Fruit fly (Drosophila melanogaster) whole organism, embryonic: ENCODE results near the gene NdufA3.

Source experiments
- Ada2b ChIP-seq: fragments of 200-800 bp; sonication (Bioruptor generic); IDR thresholded peaks from 2 replicates; pipeline ENCODE4 v1.3.6; 2022; ENCODE audit warnings: missing biosample characterization, missing genetic modification characterization
- Atf6 ChIP-seq: fragments of 200-800 bp; sonication (Bioruptor generic); IDR thresholded peaks from 2 replicates; pipeline ENCODE4 v1.3.6; 2022; ENCODE audit warnings: missing biosample characterization, missing genetic modification characterization
- B-H2 ChIP-seq: fragments of 200-800 bp; sonication (Bioruptor generic); optimal IDR thresholded peaks from 2 replicates; lab custom pipeline; 2018; ENCODE audit warnings: missing biosample characterization, mild to moderate bottlenecking, missing genetic modification characterization
- Bdp1 ChIP-seq: fragments of 200-800 bp; sonication (Bioruptor generic); optimal IDR thresholded peaks from 3 replicates; lab custom pipeline; 2016; ENCODE audit warnings: missing biosample characterization, missing genetic modification characterization
- Blimp-1 ChIP-seq: fragments of 200-800 bp; sonication (Bioruptor generic); optimal IDR thresholded peaks from 3 replicates; lab custom pipeline; 2018; ENCODE audit warnings: missing biosample characterization, missing genetic modification characterization, mild to moderate bottlenecking, moderate library complexity, missing genetic modification reagents
- CG10431 ChIP-seq: fragments of 200-800 bp; sonication (Bioruptor generic); optimal IDR thresholded peaks from 3 replicates; lab custom pipeline; 2018; ENCODE audit warnings: missing biosample characterization, mild to moderate bottlenecking, missing genetic modification characterization
- CG13287 ChIP-seq: fragments of 200-800 bp; sonication (Bioruptor generic); IDR thresholded peaks from 2 replicates; pipeline ENCODE4 v1.3.6; 2022; ENCODE audit warnings: missing biosample characterization, missing genetic modification characterization; ENCODE audit not compliant: partially characterized antibody
- CG15479 ChIP-seq: fragments of 200-800 bp; sonication (Bioruptor generic); optimal IDR thresholded peaks from 3 replicates; lab custom pipeline; 2019; ENCODE audit warnings: missing biosample characterization, mild to moderate bottlenecking, missing genetic modification characterization, moderate library complexity
- CG1832 ChIP-seq: fragments of 200-800 bp; sonication (Bioruptor generic); optimal IDR thresholded peaks from 2 replicates; lab custom pipeline; 2017; ENCODE audit warnings: missing biosample characterization, mild to moderate bottlenecking, missing genetic modification characterization, inconsistent platforms
- CG2199 ChIP-seq: fragments of 200-800 bp; sonication (Bioruptor generic); IDR thresholded peaks from 3 replicates; pipeline ENCODE4 v1.3.6; 2022; ENCODE audit warnings: missing biosample characterization, missing genetic modification characterization
- CG34422 ChIP-seq: fragments of 200-800 bp; sonication (Bioruptor generic); IDR thresholded peaks from 3 replicates; pipeline ENCODE4 v1.3.6; 2022; ENCODE audit warnings: missing biosample characterization, missing genetic modification characterization
- CG4328 ChIP-seq: fragments of 200-800 bp; sonication (Bioruptor generic); optimal IDR thresholded peaks from 3 replicates; lab custom pipeline; 2017; ENCODE audit warnings: missing biosample characterization, missing genetic modification reagents, missing genetic modification characterization
- CG5180 ChIP-seq: fragments of 200-800 bp; sonication (Bioruptor generic); optimal IDR thresholded peaks from 3 replicates; lab custom pipeline; 2017; ENCODE audit warnings: missing biosample characterization, missing genetic modification characterization, mild to moderate bottlenecking, moderate library complexity, missing genetic modification reagents
- CG5245 ChIP-seq: fragments of 200-800 bp; sonication (Bioruptor generic); optimal IDR thresholded peaks from 3 replicates; lab custom pipeline; 2016; ENCODE audit warnings: missing biosample characterization, missing genetic modification characterization
- CG7556 ChIP-seq: fragments of 200-800 bp; sonication (Bioruptor generic); optimal IDR thresholded peaks from 2 replicates; lab custom pipeline; 2017; ENCODE audit warnings: missing biosample characterization, mild to moderate bottlenecking, missing genetic modification characterization
- CG8281 ChIP-seq: fragments of 200-800 bp; sonication (Bioruptor generic); optimal IDR thresholded peaks from 2 replicates; lab custom pipeline; 2018; ENCODE audit warnings: missing biosample characterization, mild to moderate bottlenecking, missing genetic modification characterization, moderate library complexity
- CoRest ChIP-seq: fragments of 200-800 bp; sonication (Bioruptor generic); optimal IDR thresholded peaks from 3 replicates; lab custom pipeline; 2018; ENCODE audit warnings: missing biosample characterization, mild to moderate bottlenecking, missing genetic modification characterization, moderate library complexity
- Dp ChIP-seq: fragments of 200-800 bp; sonication (Bioruptor generic); optimal IDR thresholded peaks from 2 replicates; lab custom pipeline; 2018; ENCODE audit warnings: missing biosample characterization, mild to moderate bottlenecking, missing genetic modification characterization, moderate library complexity
- Fer2 ChIP-seq: fragments of 200-800 bp; sonication (Bioruptor generic); optimal IDR thresholded peaks from 2 replicates; lab custom pipeline; 2018; ENCODE audit warnings: missing biosample characterization, mild to moderate bottlenecking, missing genetic modification characterization, moderate library complexity
- MESR4 ChIP-seq: fragments of 200-800 bp; sonication (Bioruptor generic); optimal IDR thresholded peaks from 2 replicates; lab custom pipeline; 2018; ENCODE audit warnings: missing biosample characterization, mild to moderate bottlenecking, missing genetic modification characterization, moderate library complexity
- Med ChIP-seq: fragments of 200-800 bp; sonication (Bioruptor generic); peaks from one replicate; lab custom pipeline; 2016; ENCODE audit warnings: missing biosample characterization, missing genetic modification characterization, mild to moderate bottlenecking, inconsistent platforms, moderate library complexity
- Pdp1 ChIP-seq, 2 experiments: fragments of 200-800 bp; sonication (Bioruptor generic); optimal IDR thresholded peaks; 3 replicates each; lab custom pipeline; 2016; ENCODE audit warnings: missing biosample characterization in 2 of 2, missing genetic modification characterization in 2 of 2, mild to moderate bottlenecking in 1 of 2, moderate library complexity in 1 of 2
- Stat92E ChIP-seq, 3 experiments: fragments of >200 bp in 2 of 3; fragments of 200-800 bp in 1 of 3; sonication (Bioruptor generic) in 1 of 3; optimal IDR thresholded peaks; 2 replicates each; lab custom pipeline; 2017 to 2019; ENCODE audit warnings: missing biosample characterization in 3 of 3, missing genetic modification characterization in 3 of 3, mild to moderate bottlenecking in 1 of 3, moderate library complexity in 1 of 3
- Taf1 ChIP-seq: fragments of 200-800 bp; sonication (Bioruptor generic); IDR thresholded peaks from 2 replicates; pipeline ENCODE4 v1.3.6; 2022; ENCODE audit warnings: missing biosample characterization, missing genetic modification characterization
- abd-A ChIP-seq: fragments of 200-800 bp; sonication (Bioruptor generic); optimal IDR thresholded peaks from 3 replicates; lab custom pipeline; 2019; ENCODE audit warnings: missing biosample characterization, mild to moderate bottlenecking, missing genetic modification characterization, moderate library complexity
- cad ChIP-seq: fragments of >200 bp; optimal IDR thresholded peaks from 2 replicates; lab custom pipeline; 2017; ENCODE audit warnings: missing biosample characterization, missing genetic modification characterization
- cg ChIP-seq: fragments of 200-800 bp; sonication (Bioruptor generic); optimal IDR thresholded peaks from 3 replicates; lab custom pipeline; 2019; ENCODE audit warnings: missing biosample characterization, mild to moderate bottlenecking, missing genetic modification characterization, moderate library complexity
- eve ChIP-seq, 2 experiments: fragments of >200 bp; optimal IDR thresholded peaks; 2 replicates each; lab custom pipeline; 2017; ENCODE audit warnings: missing biosample characterization in 2 of 2, missing genetic modification characterization in 2 of 2
- gce ChIP-seq: fragments of 200-800 bp; sonication (Bioruptor generic); IDR thresholded peaks from 3 replicates; pipeline ENCODE4 v1.3.6; 2022; ENCODE audit warnings: missing biosample characterization, missing genetic modification characterization
- grau ChIP-seq: fragments of 200-800 bp; optimal IDR thresholded peaks from 3 replicates; lab custom pipeline; 2019; ENCODE audit warnings: missing biosample characterization, mild to moderate bottlenecking, missing genetic modification characterization, moderate library complexity
- gsb-n ChIP-seq: fragments of 200-800 bp; sonication (Bioruptor generic); optimal IDR thresholded peaks from 3 replicates; lab custom pipeline; 2018; ENCODE audit warnings: missing biosample characterization, mild to moderate bottlenecking, missing genetic modification characterization
- kni ChIP-seq: fragments of 200-800 bp; sonication (Bioruptor generic); optimal IDR thresholded peaks from 3 replicates; lab custom pipeline; 2017; ENCODE audit warnings: mild to moderate bottlenecking, missing biosample characterization, missing genetic modification reagents, missing genetic modification characterization
- lmd ChIP-seq: fragments of 200-800 bp; sonication (Bioruptor generic); IDR thresholded peaks from 2 replicates; pipeline ENCODE4 v1.3.6; 2022; ENCODE audit warnings: missing biosample characterization, missing genetic modification characterization
- lola ChIP-seq, 3 experiments: fragments of >200 bp in 2 of 3; fragments of 200-800 bp in 1 of 3; sonication (Bioruptor generic) in 1 of 3; optimal IDR thresholded peaks; 2 replicates each; lab custom pipeline; 2017 to 2019; ENCODE audit warnings: missing biosample characterization in 3 of 3, missing genetic modification characterization in 3 of 3, mild to moderate bottlenecking in 1 of 3, moderate library complexity in 1 of 3
- pros ChIP-seq: fragments of 200-800 bp; sonication (Bioruptor generic); optimal IDR thresholded peaks from 3 replicates; lab custom pipeline; 2019; ENCODE audit warnings: missing biosample characterization, mild to moderate bottlenecking, missing genetic modification characterization, moderate library complexity
- pum ChIP-seq: fragments of 200-800 bp; sonication (Bioruptor generic); optimal IDR thresholded peaks from 2 replicates; lab custom pipeline; 2016; ENCODE audit warnings: missing biosample characterization, missing genetic modification characterization
- ranshi ChIP-seq: fragments of 200-800 bp; sonication (Bioruptor generic); IDR thresholded peaks from 2 replicates; pipeline ENCODE4 v1.3.6; 2022; ENCODE audit warnings: missing biosample characterization, missing genetic modification characterization
- row ChIP-seq: fragments of 200-800 bp; sonication (Bioruptor generic); IDR thresholded peaks from 3 replicates; pipeline ENCODE4 v1.3.6; 2022; ENCODE audit warnings: missing biosample characterization, missing genetic modification characterization
- sens ChIP-seq: fragments of 200-800 bp; sonication (Bioruptor generic); peaks from one replicate; lab custom pipeline; 2016; ENCODE audit warnings: missing biosample characterization, missing genetic modification characterization
- sr ChIP-seq: fragments of 200-800 bp; sonication (Bioruptor generic); IDR thresholded peaks from 3 replicates; pipeline ENCODE4 v1.3.6; 2022; ENCODE audit warnings: missing biosample characterization, missing genetic modification characterization
- tll ChIP-seq, 2 experiments: fragments of 200-800 bp in 1 of 2; fragments of >200 bp in 1 of 2; sonication (Bioruptor generic) in 1 of 2; optimal IDR thresholded peaks; 2 replicates each; lab custom pipeline; 2017 to 2019; ENCODE audit warnings: missing biosample characterization in 2 of 2, missing genetic modification characterization in 2 of 2, mild to moderate bottlenecking in 1 of 2, moderate library complexity in 1 of 2
- twi ChIP-seq: fragments of 200-800 bp; optimal IDR thresholded peaks from 2 replicates; lab custom pipeline; 2019; ENCODE audit warnings: missing biosample characterization, mild to moderate bottlenecking, missing genetic modification characterization, moderate library complexity
- vnd ChIP-seq: fragments of 200-800 bp; sonication (Bioruptor generic); IDR thresholded peaks from 3 replicates; pipeline ENCODE4 v1.3.6; 2022; ENCODE audit warnings: missing biosample characterization, missing genetic modification characterization; ENCODE audit not compliant: partially characterized antibody
- zen ChIP-seq: fragments of 200-800 bp; sonication (Bioruptor generic); optimal IDR thresholded peaks from 3 replicates; lab custom pipeline; 2018; ENCODE audit warnings: missing biosample characterization, mild to moderate bottlenecking, missing genetic modification characterization, moderate library complexity
- zf30C ChIP-seq: fragments of 200-800 bp; sonication (Bioruptor generic); optimal IDR thresholded peaks from 3 replicates; lab custom pipeline; 2018; ENCODE audit warnings: missing biosample characterization, mild to moderate bottlenecking, missing genetic modification characterization

NdufA3 gene

DNA sequence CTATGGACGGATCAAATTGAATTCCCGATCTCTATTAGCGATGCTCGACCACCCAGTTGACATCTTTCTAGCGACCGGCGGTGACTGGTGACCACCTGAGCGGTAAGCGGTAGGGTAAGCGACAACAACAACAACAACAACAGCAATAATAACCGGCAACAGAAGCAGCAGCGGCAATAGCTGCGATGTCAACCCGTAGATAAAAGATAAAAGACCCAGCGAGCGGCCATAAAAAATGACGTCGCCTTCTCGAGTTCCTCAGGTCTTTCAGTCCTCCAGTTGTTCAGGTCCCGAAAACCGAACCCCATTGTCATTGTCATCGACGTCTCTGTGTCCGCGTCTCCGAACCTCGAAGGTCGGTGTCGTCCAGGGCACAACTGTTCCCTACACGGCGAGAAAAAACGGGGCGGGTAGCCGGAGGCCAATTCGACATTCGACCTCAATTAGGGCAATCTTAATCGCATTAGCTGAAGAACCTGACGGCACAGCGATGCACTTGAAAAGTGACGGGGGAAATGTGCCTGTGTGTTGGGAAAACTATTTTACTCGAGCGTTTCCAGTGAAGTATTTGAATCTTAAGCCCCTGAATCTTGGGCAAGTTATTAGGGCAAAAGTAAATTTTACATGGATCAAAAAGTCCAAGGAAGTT lies 27.1 kb downstream of the NdufA3 start (continued):
- no peak for TF ChIP-seq Ada2b (GFP tag; lab: Robert Waterston, UW)
- peak; percentile 43 for TF ChIP-seq sens (GFP tag; lab: Kevin White, UChicago)
- TF ChIP-seq kni (GFP tag; lab: Kevin White, UChicago) = peak; percentile 82

DNA sequence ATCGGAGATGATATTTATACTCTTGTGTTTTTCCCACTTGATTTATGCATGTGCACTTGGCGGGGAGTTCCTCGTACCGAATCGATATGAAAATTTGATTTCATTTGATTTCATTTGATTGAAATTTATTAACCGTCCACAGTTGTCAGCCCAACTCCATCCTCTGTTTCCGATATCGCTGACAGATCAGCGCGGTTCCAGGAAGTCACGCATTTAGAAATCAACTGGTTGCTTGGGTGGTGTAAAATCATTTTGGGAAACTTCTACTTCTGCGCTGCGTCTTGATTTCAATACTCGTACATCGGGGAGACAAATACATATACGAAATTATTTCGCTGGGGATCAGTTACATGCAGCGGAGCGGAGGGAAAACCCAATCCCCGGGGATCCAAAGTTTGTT lies 28.3 kb downstream of the NdufA3 start:
- TF ChIP-seq Stat92E (GFP tag; optimal IDR thresholded peaks at IDR 0.05; lab: Kevin White, UChicago) (peak in 1 of 3 experiments; percentile 91), cg (GFP tag; lab: Kevin White, UChicago) (peak; percentile 2), CG10431 (GFP tag; lab: Kevin White, UChicago) (no peak)
- TF ChIP-seq, all 482 proteins: peak for 2

DNA sequence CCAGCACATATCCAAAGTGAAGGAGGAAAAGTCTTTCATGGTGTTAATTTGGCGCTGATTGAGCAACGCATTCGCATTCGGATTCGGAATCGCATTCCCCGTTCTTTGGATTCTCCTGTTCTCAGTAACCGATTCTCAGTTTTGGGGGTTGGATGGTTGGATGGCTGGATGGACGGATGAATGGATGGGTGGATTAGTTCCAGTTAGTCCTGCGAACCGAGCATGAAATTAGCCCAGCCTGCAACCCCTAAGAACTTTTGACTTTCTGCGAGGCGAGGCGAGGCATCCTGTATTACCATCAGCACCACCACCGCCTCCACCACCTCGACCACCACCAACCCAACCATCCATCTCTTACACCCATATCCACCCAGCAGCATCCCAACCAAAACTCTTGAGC lies 29.6 kb downstream of the NdufA3 start:
- TF ChIP-seq CG5245 = no peak
- TF ChIP-seq Atf6 = no peak
- peak; percentile 11 for TF ChIP-seq abd-A
- no peak for TF ChIP-seq CG1832
- peak; percentile 91 for TF ChIP-seq pros (GFP tag; lab: Kevin White, UChicago)
- no peak for TF ChIP-seq ranshi (GFP tag; lab: Robert Waterston, UW)
- TF ChIP-seq CG5180 = peak; percentile 53
- no peak for TF ChIP-seq vnd (GFP tag; lab: Robert Waterston, UW)
- TF ChIP-seq Blimp-1 = no peak
- peak; percentile 11 for TF ChIP-seq kni (GFP tag; lab: Kevin White, UChicago)
- no peak for TF ChIP-seq Taf1 (GFP tag; lab: Robert Waterston, UW)
- TF ChIP-seq lola (GFP tag; optimal IDR thresholded peaks at IDR 0.05; lab: Kevin White, UChicago) = no peak
- no peak for TF ChIP-seq grau (tag; lab: Kevin White, UChicago)
- no peak for TF ChIP-seq sr (GFP tag; lab: Robert Waterston, UW)
- peak; percentile 78 for TF ChIP-seq gsb-n
- peak; percentile 14 for TF ChIP-seq Med (GFP tag; lab: Kevin White, UChicago)
- TF ChIP-seq Pdp1 (GFP tag; optimal IDR thresholded peaks at IDR 0.05; lab: Kevin White, UChicago) = no peak
- no peak for TF ChIP-seq CG4328
- no peak for TF ChIP-seq CoRest (tag; lab: Kevin White, UChicago)
- TF ChIP-seq CG34422 (GFP tag; lab: Robert Waterston, UW) = no peak
- peak; percentile 85 for TF ChIP-seq CG8281 (tag; lab: Kevin White, UChicago)

DNA sequence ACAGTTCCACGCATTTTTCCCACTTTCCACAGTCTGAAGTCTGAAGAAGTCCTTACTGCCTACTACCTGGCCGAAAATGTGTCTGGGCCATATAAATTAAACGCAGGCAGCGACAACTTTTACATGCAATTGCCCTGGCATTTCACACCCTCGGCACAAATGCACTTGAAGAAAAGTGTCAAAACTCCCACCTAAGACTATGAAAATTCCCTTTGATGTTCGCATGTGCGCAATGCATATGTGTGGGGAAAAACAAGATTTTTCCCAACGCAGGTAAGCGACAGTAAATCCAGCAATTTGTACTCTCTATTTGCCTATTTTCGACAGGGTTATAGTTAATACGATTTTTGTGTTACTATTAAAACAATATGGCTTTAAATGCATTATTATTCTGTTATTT lies 30.4 kb downstream of the NdufA3 start:
- TF ChIP-seq CG13287 (GFP tag; lab: Robert Waterston, UW) = no peak
- no peak for TF ChIP-seq gce (GFP tag; lab: Robert Waterston, UW)
- TF ChIP-seq CG2199 (GFP tag; lab: Robert Waterston, UW) = 0 out of 3 replicates have a peak, but pooled peaks have one; percentile 22
- peak; percentile 73 for TF ChIP-seq zf30C (GFP tag; lab: Kevin White, UChicago)
- TF ChIP-seq twi (tag; lab: Kevin White, UChicago) = peak; percentile 68
- peak in 1 of 2 experiments; percentile 81 for TF ChIP-seq tll (GFP tag; optimal IDR thresholded peaks at IDR 0.05; lab: Kevin White, UChicago)
- peak; percentile 1 for TF ChIP-seq CG7556
- no peak for TF ChIP-seq pum (GFP tag; lab: Kevin White, UChicago)
- 0 out of 3 replicates have a peak, but pooled peaks have one; percentile 5 for TF ChIP-seq row (GFP tag; lab: Robert Waterston, UW)
- TF ChIP-seq lmd = no peak
- TF ChIP-seq zen (tag; lab: Kevin White, UChicago) = peak; percentile 42
- no peak for TF ChIP-seq Bdp1 (GFP tag; lab: Kevin White, UChicago)
- no peak for TF ChIP-seq MESR4 (GFP tag; lab: Kevin White, UChicago)
- no peak for TF ChIP-seq Dp (GFP tag; lab: Kevin White, UChicago)
- peak; percentile 1 for TF ChIP-seq grau (tag; lab: Kevin White, UChicago)
- TF ChIP-seq CG15479 (GFP tag; lab: Kevin White, UChicago) = peak; percentile 64
- TF ChIP-seq cad = peak; percentile 81
- TF ChIP-seq Fer2 = no peak
- TF ChIP-seq B-H2 (GFP tag; lab: Kevin White, UChicago) = no peak
- TF ChIP-seq eve (GFP tag; optimal IDR thresholded peaks at IDR 0.05; lab: Kevin White, UChicago) = peak in 1 of 2 experiments; percentile 50
